Fruit fly (Drosophila melanogaster): ENCODE measurements around the gene CG11449.
A peak's percentile ranks its signal among the peaks of the same experiment; 100 is the strongest.

The CG11449 gene

DNA sequence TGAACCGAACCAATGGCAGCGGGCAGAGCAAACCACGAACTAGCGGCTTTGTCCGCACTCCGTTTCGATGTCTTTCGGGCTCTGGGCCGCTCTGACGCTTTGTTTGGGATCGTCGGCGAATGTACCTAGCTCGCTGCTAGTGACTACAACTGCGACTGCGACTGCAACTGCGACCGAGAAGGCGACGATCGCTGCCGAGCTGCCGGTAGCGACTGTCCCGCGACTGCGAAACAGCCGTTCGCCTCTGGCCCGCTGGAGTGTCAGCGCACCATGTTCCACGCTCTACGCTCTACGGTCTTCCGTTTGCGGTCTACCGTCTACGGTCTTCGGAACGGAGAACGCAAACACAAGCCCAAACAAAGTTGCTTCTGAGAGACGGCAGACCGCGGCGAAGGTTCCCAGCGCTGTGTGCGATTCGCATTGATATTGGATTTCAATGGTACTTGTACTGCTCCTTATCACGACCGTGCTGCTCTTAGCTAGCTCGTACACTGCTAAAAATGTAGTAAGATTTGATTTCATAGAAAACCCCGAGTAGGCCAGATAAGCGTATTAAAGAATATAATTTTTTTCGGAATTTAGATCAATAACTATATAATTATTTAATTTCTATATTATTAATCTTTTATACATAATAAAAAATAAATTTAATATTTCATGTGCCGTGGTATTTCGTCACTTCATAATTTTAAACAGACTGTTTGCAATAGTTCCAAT, 6.9 kb downstream of the CG11449 start, which contains the start of gene laza (continued):
- TF ChIP-seq Met (GFP tag; optimal IDR thresholded peaks at IDR 0.05) (no peak), lz (GFP tag; optimal IDR thresholded peaks at IDR 0.05) (no peak), Hr38 (GFP tag; optimal IDR thresholded peaks at IDR 0.05) (no peak), CG9139 (GFP tag; optimal IDR thresholded peaks at IDR 0.05) (no peak), CG8119 (GFP tag; IDR thresholded peaks at IDR 0.05) (0 out of 3 replicates have a peak, but pooled peaks have one; percentile 24), dsx (GFP tag; optimal IDR thresholded peaks at IDR 0.05; ENCODE audit: poor library complexity, severe bottlenecking) (peak; percentile 77), CG8319 (GFP tag; optimal IDR thresholded peaks at IDR 0.05) (no peak), CG31627 (GFP tag; optimal IDR thresholded peaks at IDR 0.05) (no peak), cyc (GFP tag; optimal IDR thresholded peaks at IDR 0.05) (no peak), Ets21C (GFP tag; optimal IDR thresholded peaks at IDR 0.05) (no peak), achi (GFP tag; optimal IDR thresholded peaks at IDR 0.05) (peak; percentile 5), Ets96B (tag; optimal IDR thresholded peaks at IDR 0.05) (peak; percentile 42), net (GFP tag; optimal IDR thresholded peaks at IDR 0.05) (no peak), CG15336 (GFP tag; IDR thresholded peaks at IDR 0.05) (peak; percentile 31; the same call in 1 of the 2 replicates)

DNA sequence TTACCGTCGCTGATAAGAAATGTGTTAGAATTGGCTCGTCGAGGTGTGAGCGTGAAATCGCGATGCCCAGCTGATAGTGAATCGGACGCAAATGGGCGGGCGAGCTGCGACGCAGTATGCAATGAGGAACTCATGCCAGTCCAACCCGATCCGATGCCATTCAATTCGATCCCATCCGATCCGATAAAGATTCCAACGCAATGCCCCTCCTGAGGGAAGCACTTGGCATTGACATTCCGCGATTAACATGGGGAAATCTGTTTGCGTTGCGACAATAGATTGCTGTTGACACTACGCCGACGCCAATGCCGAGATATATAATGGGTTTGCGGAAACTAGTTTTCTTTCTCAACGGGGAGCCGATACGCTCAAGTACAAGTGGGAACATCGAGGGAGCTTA, 9.2 kb downstream of the CG11449 start:
- TF ChIP-seq net (GFP tag; optimal IDR thresholded peaks at IDR 0.05) (no peak), fkh (GFP tag; optimal IDR thresholded peaks at IDR 0.05) (peak; percentile 28), CG6163 (GFP tag; IDR thresholded peaks at IDR 0.05) (peak; percentile 28; the same call in 1 of the 3 replicates), spab (GFP tag; optimal IDR thresholded peaks at IDR 0.05) (no peak), ss (GFP tag; optimal IDR thresholded peaks at IDR 0.05) (peak in 1 of 2 experiments; percentile 1), svp (GFP tag) (peak; percentile 87), CG4318 (GFP tag; optimal IDR thresholded peaks at IDR 0.05) (no peak), Blimp-1 (GFP tag; optimal IDR thresholded peaks at IDR 0.05) (no peak), CG6792 (GFP tag; optimal IDR thresholded peaks at IDR 0.05) (no peak)

DNA sequence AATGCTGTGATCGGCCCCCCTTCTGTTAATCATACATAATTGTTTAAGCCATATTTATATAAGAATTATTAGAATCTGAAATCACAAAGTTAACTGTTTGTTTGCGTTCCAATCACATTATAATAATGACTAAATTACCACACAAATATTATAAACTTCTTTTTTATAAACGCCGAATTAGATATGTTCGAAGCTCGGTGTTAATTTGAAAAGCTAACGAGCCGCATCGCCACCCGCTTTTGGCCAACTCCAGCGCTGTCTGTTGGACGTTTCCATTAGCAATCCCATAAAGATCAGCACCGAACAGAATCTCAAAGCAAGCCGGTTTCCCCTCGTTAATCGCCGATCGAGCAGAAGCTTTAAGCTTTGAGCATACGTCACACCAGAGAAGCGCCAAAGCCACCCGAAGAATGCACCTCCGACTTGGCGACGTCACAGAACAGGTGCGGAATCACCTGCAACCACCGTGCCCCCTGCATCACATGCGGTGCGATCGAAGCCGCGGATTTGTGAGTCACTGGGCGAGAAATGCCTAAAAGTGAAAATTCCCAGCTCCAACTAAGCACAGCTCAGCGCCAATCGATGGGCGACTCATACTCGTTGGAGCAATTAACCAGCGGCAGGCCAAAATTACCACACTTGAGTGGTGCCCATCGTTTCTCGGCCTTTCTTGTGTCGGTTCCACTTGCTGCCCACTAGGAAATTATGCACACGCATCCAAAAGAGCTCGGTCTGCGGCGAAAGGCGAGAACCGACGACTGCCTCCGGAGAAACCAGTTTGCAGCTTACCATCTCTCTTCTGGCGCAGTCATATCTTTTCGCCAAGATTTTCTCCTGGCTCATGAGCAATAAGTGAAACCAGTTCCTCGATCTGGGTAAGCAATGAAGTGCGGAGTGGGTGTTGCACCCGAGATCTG, 11.6 kb downstream of the CG11449 start, which contains the start of gene CG11438:
TSS of gene CG11438 (plus strand) at position 134 of the 917 bp plus-strand sequence.
- peak; percentile 31 to 53 for TF ChIP-seq ss (GFP tag; optimal IDR thresholded peaks at IDR 0.05)
- TF ChIP-seq Eip93F (GFP tag; optimal IDR thresholded peaks at IDR 0.05) = no peak
- peak; percentile 60 for TF ChIP-seq svp (GFP tag)
- no peak for TF ChIP-seq CG8119 (GFP tag; IDR thresholded peaks at IDR 0.05)
- peak; percentile 84 for TF ChIP-seq CG6854 (GFP tag; optimal IDR thresholded peaks at IDR 0.05)
- TF ChIP-seq Eip78C (GFP tag) = peak; percentile 7
- TF ChIP-seq CG3919 (GFP tag; optimal IDR thresholded peaks at IDR 0.05) = peak; percentile 4
- no peak for TF ChIP-seq Hr39 (GFP tag; optimal IDR thresholded peaks at IDR 0.05)
- 0 out of 3 replicates have a peak, but pooled peaks have one; percentile 10 for TF ChIP-seq CG6163 (GFP tag; IDR thresholded peaks at IDR 0.05)
- peak; percentile 4 for TF ChIP-seq CG1621 (tag; optimal IDR thresholded peaks at IDR 0.05)
- TF ChIP-seq CG6808 (GFP tag; optimal IDR thresholded peaks at IDR 0.05) = peak; percentile 100
- peak; percentile 61 for TF ChIP-seq fkh (GFP tag; optimal IDR thresholded peaks at IDR 0.05)
- TF ChIP-seq Blimp-1 (GFP tag; optimal IDR thresholded peaks at IDR 0.05) = peak; percentile 89
- no peak for TF ChIP-seq acj6 (GFP tag; optimal IDR thresholded peaks at IDR 0.05)

DNA sequence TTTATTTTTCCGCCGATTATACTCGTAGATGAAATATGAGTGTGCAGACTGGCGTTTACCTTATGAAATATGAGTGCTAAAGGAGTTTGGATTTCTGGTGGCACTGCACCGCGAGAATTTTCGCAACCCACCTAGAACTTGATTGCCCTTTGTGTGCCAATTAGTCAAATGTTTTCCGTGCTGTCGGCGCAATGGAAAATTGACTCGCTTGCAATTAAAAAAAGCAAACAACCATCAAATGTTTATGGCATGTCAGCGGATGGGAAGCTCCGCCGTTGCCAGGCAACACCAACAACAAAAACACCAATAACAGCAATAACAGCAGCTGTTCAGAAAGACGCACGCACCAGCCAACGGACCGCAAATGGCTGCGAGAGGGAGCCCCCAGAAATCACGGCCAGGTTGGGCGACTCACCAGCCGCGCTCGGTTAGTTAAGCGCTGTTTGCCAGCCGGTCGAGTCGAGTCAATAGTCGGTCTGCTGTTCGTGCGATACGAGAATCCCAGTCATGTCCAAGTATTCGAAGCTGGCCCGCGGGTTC, 12.3 kb downstream of the CG11449 start:
- TF ChIP-seq CG8319 (GFP tag; optimal IDR thresholded peaks at IDR 0.05) (peak; percentile 24), net (GFP tag; optimal IDR thresholded peaks at IDR 0.05) (peak; percentile 40), CG1621 (tag; optimal IDR thresholded peaks at IDR 0.05) (no peak), dac (GFP tag; optimal IDR thresholded peaks at IDR 0.05) (no peak), Lpt (GFP tag; optimal IDR thresholded peaks at IDR 0.05) (peak; percentile 44), CG7368 (GFP tag; optimal IDR thresholded peaks at IDR 0.05) (peak; percentile 46), fd85E (GFP tag; optimal IDR thresholded peaks at IDR 0.05) (no peak), CG6163 (GFP tag; IDR thresholded peaks at IDR 0.05) (no peak), salr (GFP tag; optimal IDR thresholded peaks at IDR 0.05) (peak; percentile 43 to 84), achi (GFP tag; optimal IDR thresholded peaks at IDR 0.05) (peak; percentile 31), topi (GFP tag; optimal IDR thresholded peaks at IDR 0.05) (peak; percentile 46), CG8119 (GFP tag; IDR thresholded peaks at IDR 0.05) (peak; percentile 45; the same call in 1 of the 3 replicates), dsx (GFP tag; optimal IDR thresholded peaks at IDR 0.05; ENCODE audit: poor library complexity, severe bottlenecking) (peak; percentile 26), CG16779 (tag; optimal IDR thresholded peaks at IDR 0.05) (no peak), CG3919 (GFP tag; optimal IDR thresholded peaks at IDR 0.05) (peak; percentile 50), CG4318 (GFP tag; optimal IDR thresholded peaks at IDR 0.05) (peak; percentile 49), CG10669 (GFP tag; optimal IDR thresholded peaks at IDR 0.05) (peak; percentile 44), CG32006 (GFP tag; optimal IDR thresholded peaks at IDR 0.05) (peak; percentile 75), Hr4 (GFP tag; optimal IDR thresholded peaks at IDR 0.05) (peak; percentile 41)
